Worm (Caenorhabditis elegans) whole organism, late embryonic: Measurements from ENCODE around the gene fbxb-118.

Experiments used
- C38D4.7 ChIP-seq: fragments of 200-800 bp; sonication (Bioruptor generic); optimal IDR thresholded peaks from 2 replicates; lab custom pipeline; 2018; ENCODE audit warnings: mild to moderate bottlenecking, missing genetic modification characterization, moderate library complexity, missing compliant biosample characterization
- ceh-45 ChIP-seq: fragments of 200-800 bp; sonication (Bioruptor generic); IDR thresholded peaks from 2 replicates; pipeline ENCODE4 v1.3.6; 2022; ENCODE audit warnings: missing genetic modification reagents, missing genetic modification characterization, missing compliant biosample characterization
- nhr-11 ChIP-seq: fragments of 150-350 bp; optimal IDR thresholded peaks from 2 replicates; lab custom pipeline; 2014; ENCODE audit warnings: missing biosample characterization, missing genetic modification characterization
- pag-3 ChIP-seq: sonication (generic microtip); optimal IDR thresholded peaks from 2 replicates; lab custom pipeline; 2016; ENCODE audit warnings: missing compliant biosample characterization, missing genetic modification characterization, borderline replicate concordance

DNA sequence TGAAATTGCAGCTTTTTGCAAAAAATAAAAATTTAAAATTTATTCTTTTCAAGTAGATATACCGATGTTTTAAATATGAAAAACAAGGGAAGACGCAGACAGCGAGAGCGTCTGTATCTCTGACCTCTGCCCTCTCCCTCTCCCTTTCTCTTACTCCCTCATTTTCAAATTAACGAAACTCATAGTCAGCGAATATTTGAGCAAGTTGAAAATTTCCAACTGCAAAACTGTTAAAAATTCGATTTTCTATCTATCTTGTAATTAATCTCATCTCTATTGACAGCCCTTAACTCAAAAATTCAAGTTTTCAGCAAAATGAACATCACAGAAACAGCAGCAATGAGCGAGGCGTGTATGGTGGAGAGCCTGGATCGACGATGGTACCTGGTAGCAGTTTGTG, 18.9 kb upstream of the fbxb-118 start, which contains the start of gene R11F4.2:
- TF ChIP-seq nhr-11 (tag; lab: Kevin White, UChicago) = no peak
- no peak for TF ChIP-seq pag-3
- no peak for TF ChIP-seq ceh-45 (GFP tag; lab: Robert Waterston, UW)
- TF ChIP-seq C38D4.7 = no peak
